Worm (Caenorhabditis elegans): Measurements from ENCODE around the gene T02H6.10.

ce11 chrII:689749-690148 is 9.2 kb upstream of the T02H6.10 start, which contains the start of gene T02H6.4:
- TF ChIP-seq cog-1 (tag; optimal IDR thresholded peaks at IDR 0.05) (no peak), flt-1 (GFP tag; IDR thresholded peaks at IDR 0.05) (no peak), T22C8.4 (GFP tag; IDR thresholded peaks at IDR 0.05) (no peak), ref-1 (GFP tag; conservative IDR thresholded peaks at IDR 0.05) (no peak), tab-1 (GFP tag; IDR thresholded peaks at IDR 0.05) (no peak)
